Fruit fly (Drosophila melanogaster): ENCODE results near the gene ccb.

Gene ccb

dm6 chrX:21241796-21242208 lies 48.7 kb downstream of the ccb start (continued):
- TF ChIP-seq CG10431 (GFP tag; optimal IDR thresholded peaks at IDR 0.05) (peak; percentile 41), kni (GFP tag; optimal IDR thresholded peaks at IDR 0.05) (peak; percentile 27), wek (GFP tag; optimal IDR thresholded peaks at IDR 0.05) (peak; percentile 74), CG18619 (GFP tag; optimal IDR thresholded peaks at IDR 0.05) (peak; percentile 40), CG4617 (GFP tag; optimal IDR thresholded peaks at IDR 0.05; ENCODE audit: borderline replicate concordance) (no peak), CG3281 (GFP tag; optimal IDR thresholded peaks at IDR 0.05) (peak; percentile 54), dpn (GFP tag; optimal IDR thresholded peaks at IDR 0.05) (peak in 1 of 2 experiments; percentile 38), Bdp1 (GFP tag; optimal IDR thresholded peaks at IDR 0.05) (peak; percentile 40), CG4424 (GFP tag; optimal IDR thresholded peaks at IDR 0.05) (peak; percentile 53), CG9817 (tag; optimal IDR thresholded peaks at IDR 0.05) (peak; percentile 25), CG1832 (GFP tag; optimal IDR thresholded peaks at IDR 0.05) (no peak), CG4707 (GFP tag; optimal IDR thresholded peaks at IDR 0.05) (peak; percentile 30), CoRest (tag; optimal IDR thresholded peaks at IDR 0.05) (peak; percentile 57), NC2β (GFP tag; optimal IDR thresholded peaks at IDR 0.05) (peak; percentile 38), CG7839 (tag; optimal IDR thresholded peaks at IDR 0.05) (peak; percentile 66), fd102C (GFP tag; optimal IDR thresholded peaks at IDR 0.05) (peak; percentile 17), CG17359 (tag; optimal IDR thresholded peaks at IDR 0.05) (peak; percentile 45), HLH54F (GFP tag; optimal IDR thresholded peaks at IDR 0.05) (no peak), pho (GFP tag; optimal IDR thresholded peaks at IDR 0.05) (peak; percentile 43), Ssrp (tag; optimal IDR thresholded peaks at IDR 0.05) (peak; percentile 1), lola (GFP tag; optimal IDR thresholded peaks at IDR 0.05) (peak in 1 of 3 experiments; percentile 54), CG10147 (GFP tag; optimal IDR thresholded peaks at IDR 0.05) (no peak), Adf1 (GFP tag; IDR thresholded peaks at IDR 0.05) (no peak), twi (tag; optimal IDR thresholded peaks at IDR 0.05) (peak; percentile 24), BtbVII (GFP tag; optimal IDR thresholded peaks at IDR 0.05) (peak; percentile 18), Deaf1 (tag; optimal IDR thresholded peaks at IDR 0.05) (no peak), CG12236 (GFP tag; optimal IDR thresholded peaks at IDR 0.05) (peak; percentile 55), Bgb (GFP tag; IDR thresholded peaks at IDR 0.05; ENCODE audit: partially characterized antibody) (no peak), Awh (GFP tag; IDR thresholded peaks at IDR 0.05) (peak; percentile 49; the same call in 1 of the 2 replicates), Trl (optimal IDR thresholded peaks at IDR 0.05) (no peak), Trl (GFP tag; optimal IDR thresholded peaks at IDR 0.05) (peak; percentile 17), CG11504 (tag; optimal IDR thresholded peaks at IDR 0.05) (peak; percentile 67), Sin3A (optimal IDR thresholded peaks at IDR 0.05) (no peak), Dad (GFP tag; optimal IDR thresholded peaks at IDR 0.05) (peak; percentile 17), CG15696 (tag; optimal IDR thresholded peaks at IDR 0.05) (peak; percentile 54), emc (GFP tag; optimal IDR thresholded peaks at IDR 0.05) (no peak), chif (GFP tag; optimal IDR thresholded peaks at IDR 0.05) (peak in 1 of 2 experiments; percentile 58), mirr (GFP tag; optimal IDR thresholded peaks at IDR 0.05) (peak; percentile 65), CG9437 (GFP tag; optimal IDR thresholded peaks at IDR 0.05) (peak; percentile 35), CG17361 (GFP tag; IDR thresholded peaks at IDR 0.05) (peak; percentile 64; the same call in 2 of the 3 replicates), CG6813 (GFP tag; optimal IDR thresholded peaks at IDR 0.05) (peak; percentile 47), Xbp1 (GFP tag; optimal IDR thresholded peaks at IDR 0.05) (peak; percentile 26), CG2875 (GFP tag; optimal IDR thresholded peaks at IDR 0.05) (peak; percentile 76), Nf-YB (GFP tag; optimal IDR thresholded peaks at IDR 0.05) (peak; percentile 9), CG12659 (GFP tag; optimal IDR thresholded peaks at IDR 0.05) (peak; percentile 50), CG2678 (tag; optimal IDR thresholded peaks at IDR 0.05) (peak; percentile 68), dan (GFP tag; IDR thresholded peaks at IDR 0.05) (no peak), tio (GFP tag; optimal IDR thresholded peaks at IDR 0.05) (peak; percentile 61), D (optimal IDR thresholded peaks at IDR 0.05) (no peak), D (GFP tag; optimal IDR thresholded peaks at IDR 0.05) (peak; percentile 51)

Data from whole organism, embryonic.